Worm (Caenorhabditis elegans): ENCODE results near the gene Y57E12AL.1.

Y57E12AL.1 gene

DNA sequence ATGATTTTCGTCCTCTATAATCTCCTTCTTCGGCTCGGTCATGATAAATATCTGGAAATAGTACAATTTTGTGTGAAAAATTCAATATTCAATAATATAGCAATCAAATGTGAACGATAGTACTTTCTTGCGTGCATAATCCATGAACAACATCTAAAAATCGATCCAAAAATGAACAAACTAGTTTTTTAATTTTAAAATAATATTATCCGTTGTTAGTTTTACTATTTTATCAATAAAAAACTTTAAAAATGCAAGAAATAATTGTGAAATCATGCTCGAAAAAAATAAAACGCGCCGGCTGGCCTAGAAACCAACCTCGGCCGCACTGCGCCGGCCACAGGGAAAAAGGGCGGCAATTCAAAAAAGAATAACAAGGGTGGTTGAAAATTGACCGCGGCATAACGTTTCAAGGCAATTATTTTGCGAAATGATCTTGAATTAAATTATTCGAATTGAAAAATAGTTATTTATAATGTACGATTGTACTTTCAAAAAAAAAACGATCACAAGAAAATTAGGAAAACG is 24.3 kb downstream of the Y57E12AL.1 start, which contains the start of gene mys-1 (continued):
- TF ChIP-seq nhr-102 (tag; optimal IDR thresholded peaks at IDR 0.05) = peak; percentile 34
- TF ChIP-seq nhr-6 (tag; optimal IDR thresholded peaks at IDR 0.05) = no peak
- peak in 1 of 2 experiments; percentile 69 for TF ChIP-seq hif-1 (tag; optimal IDR thresholded peaks at IDR 0.05)
- no peak for TF ChIP-seq daf-19 (GFP tag; conservative IDR thresholded peaks at IDR 0.05)
- no peak for TF ChIP-seq zip-11 (GFP tag; IDR thresholded peaks at IDR 0.05)
- no peak for TF ChIP-seq Y75B8A.6 (GFP tag; IDR thresholded peaks at IDR 0.05)
- peak; percentile 76 for TF ChIP-seq duxl-1 (tag; optimal IDR thresholded peaks at IDR 0.05; ENCODE audit: poor library complexity)
- TF ChIP-seq ZK337.2 (GFP tag; IDR thresholded peaks at IDR 0.05) = peak; percentile 66; the same call in 1 of the 2 replicates
- no peak for TF ChIP-seq zfp-2 (tag; optimal IDR thresholded peaks at IDR 0.05)
- no peak for TF ChIP-seq ceh-44 (GFP tag; IDR thresholded peaks at IDR 0.05)
- TF ChIP-seq F10B5.3 (tag; optimal IDR thresholded peaks at IDR 0.05) = no peak
- TF ChIP-seq F26F4.8 (GFP tag; conservative IDR thresholded peaks at IDR 0.05) = no peak
- TF ChIP-seq spr-1 (tag; optimal IDR thresholded peaks at IDR 0.05) = no peak
- TF ChIP-seq lin-13 (GFP tag; optimal IDR thresholded peaks at IDR 0.05) = no peak
- no peak for TF ChIP-seq arid-1 (GFP tag; conservative IDR thresholded peaks at IDR 0.05)
- TF ChIP-seq hmg-1.1 (GFP tag; IDR thresholded peaks at IDR 0.05) = no peak
- no peak for TF ChIP-seq lin-15B (tag; optimal IDR thresholded peaks at IDR 0.05)
- TF ChIP-seq Y48G9A.11 (GFP tag; IDR thresholded peaks at IDR 0.05) = no peak
- no peak for TF ChIP-seq D1046.2 (GFP tag; IDR thresholded peaks at IDR 0.05)
- no peak for TF ChIP-seq saeg-2 (GFP tag; IDR thresholded peaks at IDR 0.05)
- TF ChIP-seq attf-4 (tag; optimal IDR thresholded peaks at IDR 0.05) = no peak
- no peak for TF ChIP-seq hlh-11 (tag; optimal IDR thresholded peaks at IDR 0.05)
- TF ChIP-seq nhr-25 (tag; optimal IDR thresholded peaks at IDR 0.05; ENCODE audit: borderline replicate concordance, insufficient read depth) = no peak
- TF ChIP-seq mxl-3 (GFP tag; optimal IDR thresholded peaks at IDR 0.05) = no peak
- TF ChIP-seq ces-1 (GFP tag; optimal IDR thresholded peaks at IDR 0.05) = no peak
- no peak for TF ChIP-seq lin-39 (tag; optimal IDR thresholded peaks at IDR 0.05)
- TF ChIP-seq egl-27 (tag; optimal IDR thresholded peaks at IDR 0.05) = no peak
- TF ChIP-seq nhr-76 (tag; optimal IDR thresholded peaks at IDR 0.05) = no peak
- TF ChIP-seq mdt-29 (GFP tag; IDR thresholded peaks at IDR 0.05) = no peak
- no peak for TF ChIP-seq Y105C5A.15 (GFP tag; IDR thresholded peaks at IDR 0.05)
- no peak for TF ChIP-seq fkh-10 (GFP tag; optimal IDR thresholded peaks at IDR 0.05)
- no peak for TF ChIP-seq dmd-6 (GFP tag; IDR thresholded peaks at IDR 0.05)
- no peak for TF ChIP-seq pqm-1 (tag; optimal IDR thresholded peaks at IDR 0.05)
- no peak for TF ChIP-seq lin-1 (GFP tag; IDR thresholded peaks at IDR 0.05)
- TF ChIP-seq aly-2 (tag; optimal IDR thresholded peaks at IDR 0.05) = no peak
- no peak for TF ChIP-seq R02D3.7 (tag; optimal IDR thresholded peaks at IDR 0.05)
- TF ChIP-seq dve-1 (tag; optimal IDR thresholded peaks at IDR 0.05; ENCODE audit: insufficient read depth) = peak; percentile 10
- TF ChIP-seq Y5F2A.4 (GFP tag; optimal IDR thresholded peaks at IDR 0.05) = no peak
- peak; percentile 18 for TF ChIP-seq mep-1 (tag; optimal IDR thresholded peaks at IDR 0.05)
- no peak for TF ChIP-seq ceh-82 (tag; optimal IDR thresholded peaks at IDR 0.05)
- no peak for TF ChIP-seq T20F7.1 (GFP tag; optimal IDR thresholded peaks at IDR 0.05)
- TF ChIP-seq php-3 (GFP tag; IDR thresholded peaks at IDR 0.05) = no peak
- no peak for TF ChIP-seq sdz-12 (GFP tag; optimal IDR thresholded peaks at IDR 0.05)
- TF ChIP-seq ceh-32 (tag; optimal IDR thresholded peaks at IDR 0.05; ENCODE audit: poor library complexity) = no peak
- no peak for TF ChIP-seq cey-2 (tag; optimal IDR thresholded peaks at IDR 0.05; ENCODE audit: borderline replicate concordance, insufficient read depth)
- peak; percentile 66; the same call in 1 of the 2 replicates for TF ChIP-seq dmd-9 (GFP tag; IDR thresholded peaks at IDR 0.05)
- no peak for TF ChIP-seq ztf-11 (tag; optimal IDR thresholded peaks at IDR 0.05)
- no peak for TF ChIP-seq ceh-62 (tag; optimal IDR thresholded peaks at IDR 0.05)
- no peak for TF ChIP-seq lin-29 (GFP tag; IDR thresholded peaks at IDR 0.05)
- TF ChIP-seq vab-7 (GFP tag; IDR thresholded peaks at IDR 0.05) = no peak
- TF ChIP-seq nhr-48 (tag; optimal IDR thresholded peaks at IDR 0.05) = no peak

All from whole organism, L4 larva.